Fruit fly (Drosophila melanogaster): ENCODE data around the gene CG13386.

The CG13386 gene

DNA sequence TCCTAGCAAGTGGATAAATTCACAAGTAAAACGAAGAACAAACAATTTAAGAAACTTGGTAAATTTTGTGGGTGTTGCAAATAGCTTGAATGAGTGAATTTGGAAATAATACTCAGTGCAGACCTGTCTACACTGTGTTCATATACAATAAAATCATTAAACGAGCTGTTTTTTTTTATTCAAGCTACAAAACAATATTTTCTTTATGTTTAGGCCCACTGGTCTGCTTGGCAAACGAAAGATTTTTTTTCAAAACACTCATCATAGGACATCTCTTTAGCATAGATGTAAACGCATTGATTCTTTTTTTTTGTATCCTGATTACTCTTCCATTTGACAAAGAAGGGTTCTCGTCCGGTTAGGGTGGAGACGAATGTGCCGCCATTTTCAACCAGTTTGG is 6.5 kb upstream of the CG13386 start, which contains the start of gene CG42820:
CG42820 (minus strand) TSS at position 101 of the 400 bp plus-strand sequence.
- TF ChIP-seq h (optimal IDR thresholded peaks at IDR 0.05) (no peak), Myc (optimal IDR thresholded peaks at IDR 0.05) (no peak), Sin3A (optimal IDR thresholded peaks at IDR 0.05) (no peak), psq (optimal IDR thresholded peaks at IDR 0.05) (no peak), insv (optimal IDR thresholded peaks at IDR 0.05) (no peak), ttk (optimal IDR thresholded peaks at IDR 0.05) (no peak)

DNA sequence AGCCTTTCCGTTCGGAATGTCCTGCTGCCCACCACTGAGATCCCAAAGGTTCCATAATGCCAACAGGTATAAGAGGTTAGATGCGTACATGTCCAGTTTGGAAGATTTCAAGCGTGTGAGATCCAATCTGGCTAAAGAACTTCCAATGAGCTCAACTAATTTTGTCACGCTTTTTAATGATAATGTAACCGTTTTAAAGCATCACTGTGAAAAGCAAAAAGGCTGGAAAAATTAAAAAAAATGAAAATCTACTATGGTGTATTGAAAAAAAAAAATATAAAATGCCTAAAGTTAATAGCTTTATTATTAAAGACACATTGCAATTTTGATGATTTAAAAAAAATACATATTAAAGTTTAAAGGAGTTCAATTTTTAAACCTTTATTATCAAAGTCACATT is 5.7 kb upstream of the CG13386 start, which contains the start of gene Acp29AB:
Acp29AB (minus strand) TSS at position 101 of the 400 bp plus-strand sequence.
- TF ChIP-seq psq (optimal IDR thresholded peaks at IDR 0.05), result no peak
- TF ChIP-seq insv (optimal IDR thresholded peaks at IDR 0.05), result no peak
- TF ChIP-seq Sin3A (optimal IDR thresholded peaks at IDR 0.05), result no peak
- TF ChIP-seq h (optimal IDR thresholded peaks at IDR 0.05), result no peak
- no peak for TF ChIP-seq ttk (optimal IDR thresholded peaks at IDR 0.05)
- no peak for TF ChIP-seq Myc (optimal IDR thresholded peaks at IDR 0.05)

DNA sequence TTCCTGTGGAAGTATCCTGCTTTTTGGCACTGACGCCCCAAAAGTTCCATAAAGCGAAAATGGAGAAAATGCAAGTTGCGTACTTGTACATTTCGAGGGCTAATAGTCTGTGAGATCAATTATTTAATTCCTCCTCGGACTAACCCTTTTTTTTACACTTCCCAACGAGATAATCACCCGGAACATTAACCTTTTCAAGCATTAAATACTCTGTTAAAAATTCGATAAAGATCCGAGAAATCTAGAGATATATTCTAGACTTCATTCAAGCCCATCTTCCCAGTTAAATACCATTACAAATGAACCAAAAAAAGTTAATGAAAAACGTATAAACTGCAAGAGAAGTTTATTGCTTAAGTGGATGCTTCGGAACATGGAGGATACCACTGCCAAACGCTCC is 4.6 kb upstream of the CG13386 start, which contains the start of gene lectin-29Ca:
lectin-29Ca (minus strand) TSS at position 101 of the 400 bp plus-strand sequence.
- TF ChIP-seq psq (optimal IDR thresholded peaks at IDR 0.05), result no peak
- no peak for TF ChIP-seq Sin3A (optimal IDR thresholded peaks at IDR 0.05)
- no peak for TF ChIP-seq Myc (optimal IDR thresholded peaks at IDR 0.05)
- TF ChIP-seq h (optimal IDR thresholded peaks at IDR 0.05), result no peak
- no peak for TF ChIP-seq ttk (optimal IDR thresholded peaks at IDR 0.05)
- no peak for TF ChIP-seq insv (optimal IDR thresholded peaks at IDR 0.05)

DNA sequence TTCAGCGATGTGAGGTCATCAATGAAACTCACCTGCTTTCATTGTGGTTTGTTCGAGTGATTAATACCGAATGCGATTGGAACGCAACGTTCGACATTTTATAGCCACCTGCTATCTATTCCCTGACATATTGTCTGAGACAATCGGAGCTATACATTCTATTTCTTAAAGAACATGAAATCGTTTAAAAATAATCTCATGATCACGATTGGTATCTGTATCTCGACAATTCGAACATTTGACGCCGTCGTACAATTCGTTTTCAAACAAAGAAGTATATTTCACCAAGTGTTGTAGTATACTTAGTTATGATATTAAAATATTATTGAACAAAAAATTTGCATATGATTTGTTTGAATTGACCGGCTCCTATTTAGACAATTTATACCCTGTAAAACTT is 4.0 kb upstream of the CG13386 start, which contains the start of gene Peritrophin-15b:
Peritrophin-15b (minus strand) TSS at position 101 of the 400 bp plus-strand sequence.
- TF ChIP-seq insv (optimal IDR thresholded peaks at IDR 0.05) (no peak), psq (optimal IDR thresholded peaks at IDR 0.05) (no peak), Myc (optimal IDR thresholded peaks at IDR 0.05) (no peak), ttk (optimal IDR thresholded peaks at IDR 0.05) (no peak), Sin3A (optimal IDR thresholded peaks at IDR 0.05) (no peak), h (optimal IDR thresholded peaks at IDR 0.05) (no peak)

DNA sequence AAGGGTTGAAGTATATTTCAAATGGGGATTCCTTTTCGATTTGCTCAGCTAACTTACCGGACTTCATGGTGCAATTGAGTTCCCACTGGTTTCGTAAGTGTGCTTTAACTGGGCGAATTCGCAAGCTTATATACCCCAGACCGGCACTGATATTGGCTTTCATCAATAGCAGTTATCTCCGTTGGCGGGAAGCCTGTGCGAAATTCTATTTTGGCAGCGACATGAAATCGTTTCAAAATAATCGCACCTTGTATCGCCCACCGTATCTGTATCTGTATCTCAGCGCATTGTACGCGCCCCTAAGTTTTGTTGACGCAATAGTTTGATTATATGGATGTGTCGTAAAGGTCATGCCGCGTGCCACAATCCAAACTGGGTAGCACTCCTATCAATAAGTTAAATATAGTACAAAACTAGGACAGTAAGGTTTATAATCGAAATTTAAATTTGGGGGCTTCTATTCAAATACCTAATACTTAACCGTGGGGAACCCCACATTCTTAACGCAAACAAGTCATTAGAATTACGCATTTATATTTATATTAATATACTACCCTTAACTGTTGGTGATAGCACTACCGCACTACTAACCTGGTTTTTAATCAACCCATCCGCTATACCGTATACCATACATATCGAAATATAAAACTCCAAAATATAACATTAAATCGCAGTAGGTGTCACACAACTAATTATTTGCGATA is 2.7 kb upstream of the CG13386 start, which contains the start of the genes Peritrophin-15a and CG13385:
Peritrophin-15a (minus strand) TSS at position 101 of the 704 bp plus-strand sequence.
CG13385 (plus strand) TSS at position 654 of the 704 bp plus-strand sequence.
- no peak for TF ChIP-seq insv (optimal IDR thresholded peaks at IDR 0.05)
- TF ChIP-seq Sin3A (optimal IDR thresholded peaks at IDR 0.05), result no peak
- TF ChIP-seq Myc (optimal IDR thresholded peaks at IDR 0.05), result no peak
- no peak for TF ChIP-seq h (optimal IDR thresholded peaks at IDR 0.05)
- no peak for TF ChIP-seq psq (optimal IDR thresholded peaks at IDR 0.05)
- no peak for TF ChIP-seq ttk (optimal IDR thresholded peaks at IDR 0.05)

DNA sequence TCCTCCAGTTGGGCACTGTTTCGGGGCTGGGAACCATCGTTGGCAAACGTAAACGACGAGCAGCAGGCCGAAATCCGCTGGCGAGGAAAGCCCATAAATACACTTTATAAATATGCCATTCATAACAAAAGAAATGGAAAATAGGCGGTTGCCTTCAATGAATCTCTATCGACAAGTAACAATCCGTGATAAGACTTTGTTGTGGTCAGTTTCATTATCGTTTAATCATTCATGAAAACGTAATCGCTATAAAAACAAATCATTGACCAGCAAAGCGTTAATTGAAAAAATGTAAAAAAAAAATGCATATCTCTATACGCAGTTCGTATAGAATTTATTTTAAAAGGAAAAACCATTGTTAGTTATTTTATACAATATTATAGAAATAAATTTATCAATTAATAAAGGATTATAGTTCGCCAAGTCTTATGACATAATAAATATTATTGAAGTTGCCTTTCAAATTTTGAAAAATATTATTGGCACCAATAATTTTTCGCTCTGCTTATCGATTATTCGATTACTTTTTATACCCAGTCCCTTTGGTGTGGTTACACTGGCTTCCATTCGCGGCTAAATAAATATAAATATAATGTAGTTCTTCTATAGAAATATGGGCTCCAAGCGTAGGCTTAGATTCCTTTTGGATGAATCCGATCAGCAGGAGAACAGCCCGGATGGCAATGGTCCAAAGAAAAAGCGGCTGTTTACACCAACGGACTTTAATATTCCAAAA is 1.2 kb downstream of the CG13386 start, which contains the start of gene CG31898:
CG31898 (plus strand) TSS at position 559 of the 736 bp plus-strand sequence.
- TF ChIP-seq ttk (optimal IDR thresholded peaks at IDR 0.05) (no peak), psq (optimal IDR thresholded peaks at IDR 0.05) (no peak)

DNA sequence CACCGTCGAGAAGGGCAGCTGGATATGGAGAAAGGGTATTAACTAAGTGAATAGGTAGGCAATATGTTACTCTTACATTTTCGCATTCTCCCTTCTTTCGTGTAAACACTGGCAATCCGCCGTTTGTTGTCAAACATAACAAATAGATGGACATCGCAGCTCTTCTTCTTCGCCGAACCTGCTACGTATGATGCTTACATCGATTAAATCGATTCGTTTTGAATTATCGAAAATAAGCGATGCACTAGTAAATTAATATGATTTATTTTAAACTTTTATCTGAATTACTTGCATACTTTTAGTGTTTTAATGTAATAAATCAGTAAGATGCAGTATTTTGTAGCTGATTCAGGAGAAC is 4.1 kb downstream of the CG13386 start, which contains the start of gene fy:
fy (minus strand) TSS at position 353 of the 358 bp plus-strand sequence.
- TF ChIP-seq ttk (optimal IDR thresholded peaks at IDR 0.05) (no peak), Myc (optimal IDR thresholded peaks at IDR 0.05) (no peak), psq (optimal IDR thresholded peaks at IDR 0.05) (no peak), insv (optimal IDR thresholded peaks at IDR 0.05) (no peak), h (optimal IDR thresholded peaks at IDR 0.05) (no peak), Sin3A (optimal IDR thresholded peaks at IDR 0.05) (no peak)

DNA sequence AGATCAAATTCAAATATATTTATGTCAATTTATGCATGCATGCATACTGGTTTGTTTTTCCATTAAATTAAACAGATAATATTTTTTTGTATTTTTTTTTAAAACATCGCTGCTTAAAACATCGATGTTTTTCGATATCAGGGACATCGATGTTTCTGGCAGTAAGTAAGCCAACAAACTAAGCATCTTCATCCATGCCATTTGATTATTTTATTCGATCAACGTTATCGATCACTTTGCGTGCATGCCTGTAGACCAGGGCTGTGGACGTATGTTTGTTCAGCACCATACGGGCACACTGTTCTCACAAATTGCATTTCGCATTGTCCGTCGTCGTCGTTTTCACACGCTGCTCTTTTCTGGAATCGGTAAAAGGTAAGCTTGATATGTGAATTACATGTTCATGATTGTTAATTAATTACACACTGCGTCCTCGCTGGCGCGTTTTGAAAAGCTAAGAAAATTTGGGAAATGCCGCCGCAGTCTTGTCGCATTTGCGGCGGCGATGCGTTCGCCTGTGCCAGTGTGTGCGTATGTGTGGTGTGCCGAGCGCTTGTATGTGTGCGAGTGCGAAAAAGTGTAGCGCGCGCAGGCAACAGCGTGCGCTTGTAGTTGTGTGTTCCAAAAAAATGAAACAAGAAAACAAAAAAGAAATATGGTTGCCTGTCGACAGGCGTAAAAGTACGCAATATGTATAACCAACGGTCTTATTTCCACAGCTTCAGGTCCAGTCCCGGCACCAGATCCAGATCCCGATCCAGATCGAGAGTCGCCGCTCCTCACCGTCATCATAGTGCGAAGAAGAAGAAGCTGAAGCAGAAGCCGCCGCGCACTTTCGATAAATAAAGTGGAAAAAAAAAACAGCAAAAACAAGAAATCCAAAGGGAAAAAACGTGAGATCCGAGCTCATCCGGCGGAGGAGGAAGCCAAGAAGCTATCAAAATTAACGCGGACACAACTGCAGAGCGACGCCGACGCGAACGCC is 4.8 kb downstream of the CG13386 start, which contains the start of gene emb:
emb (plus strand) TSS at position 288 of the 985 bp plus-strand sequence.
- no peak for TF ChIP-seq insv (optimal IDR thresholded peaks at IDR 0.05)
- no peak for TF ChIP-seq h (optimal IDR thresholded peaks at IDR 0.05)
- TF ChIP-seq psq (optimal IDR thresholded peaks at IDR 0.05), result peak; percentile 68

DNA sequence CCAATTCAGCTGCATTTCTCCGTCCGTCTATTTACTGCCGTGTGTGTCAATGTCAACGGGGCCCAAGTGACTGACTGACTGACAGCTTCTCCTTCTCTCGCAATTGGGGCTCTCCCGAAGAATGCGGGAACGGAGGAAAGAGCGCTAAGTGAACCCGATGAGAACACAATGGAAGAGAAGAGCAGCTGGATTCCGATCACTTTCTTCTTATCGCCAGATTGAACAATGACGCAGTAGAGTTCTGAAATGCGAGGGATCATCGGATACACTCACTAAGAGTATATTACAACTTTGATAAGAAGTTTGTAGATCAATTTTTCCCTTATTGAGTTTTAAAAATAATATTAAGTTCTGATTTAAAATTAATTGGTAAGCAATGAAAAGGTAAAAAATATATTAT is 12.7 kb downstream of the CG13386 start, which contains the start of gene Naglu:
Naglu (minus strand) TSS at position 339 of the 400 bp plus-strand sequence.
- TF ChIP-seq ttk (optimal IDR thresholded peaks at IDR 0.05) (no peak), Sin3A (optimal IDR thresholded peaks at IDR 0.05) (no peak), insv (optimal IDR thresholded peaks at IDR 0.05) (no peak), h (optimal IDR thresholded peaks at IDR 0.05) (no peak), psq (optimal IDR thresholded peaks at IDR 0.05) (no peak), Myc (optimal IDR thresholded peaks at IDR 0.05) (no peak)

DNA sequence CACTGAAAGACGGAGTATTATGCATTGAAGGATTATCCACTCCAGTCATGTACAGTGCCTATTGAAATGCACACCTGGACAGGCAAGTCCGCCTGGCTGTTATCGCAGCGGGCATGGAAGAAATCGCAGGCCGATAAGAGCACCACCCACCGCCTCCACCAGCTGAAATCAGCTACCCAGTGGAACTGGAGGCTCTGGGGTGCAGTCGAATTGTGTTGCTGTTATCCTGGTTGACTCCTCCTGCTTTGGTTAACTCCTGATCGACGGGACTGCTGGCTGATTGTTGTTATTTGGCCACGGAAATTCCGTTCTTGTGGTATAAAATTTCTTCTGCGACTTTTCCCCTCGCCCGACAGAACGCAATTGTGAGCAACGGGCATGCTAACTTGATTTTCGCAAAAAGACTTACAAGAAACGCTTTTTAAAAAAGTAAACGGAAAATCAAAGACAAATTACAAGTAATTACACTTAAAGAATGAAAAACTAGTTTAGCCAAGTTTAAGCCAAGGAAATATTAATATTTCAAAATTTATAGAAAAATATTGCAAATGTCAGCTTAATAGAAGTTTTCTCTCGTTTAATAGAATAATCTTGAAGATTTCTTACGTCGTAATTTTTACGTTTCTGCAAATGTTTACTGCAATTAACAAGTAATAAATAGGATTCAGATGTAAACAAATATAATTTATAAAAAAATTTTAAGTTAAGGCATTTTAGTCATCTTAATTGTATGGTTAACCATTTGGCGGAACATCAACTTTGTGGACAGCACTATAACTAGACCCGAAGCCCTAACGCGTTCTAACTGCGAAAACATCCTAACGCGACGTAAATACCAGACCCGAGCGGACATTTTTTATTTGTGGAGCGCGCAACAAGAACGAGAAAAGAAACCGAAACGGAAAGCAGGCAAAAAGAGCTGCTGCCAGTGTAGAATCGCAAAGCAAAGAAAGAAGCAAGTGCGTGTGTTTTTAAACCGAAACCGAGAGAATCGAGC is 16.4 kb downstream of the CG13386 start, which contains the start of the genes CG13398 and Akap200:
CG13398 (minus strand) TSS at position 370 of the 997 bp plus-strand sequence.
Akap200 (plus strand) TSS at position 804 of the 997 bp plus-strand sequence.
- TF ChIP-seq h (optimal IDR thresholded peaks at IDR 0.05) (no peak), insv (optimal IDR thresholded peaks at IDR 0.05) (no peak)

Data from Kc167 (cell line).